Fruit fly (Drosophila melanogaster): ENCODE data around the gene CG6503.

The CG6503 gene

dm6 chr3R:26461226-26461805, 36.4 kb upstream of the CG6503 start, which contains the start of gene CG5455 (continued):
- TF ChIP-seq CG7372 (GFP tag; IDR thresholded peaks at IDR 0.05) = no peak
- peak; percentile 40 for TF ChIP-seq CG34224 (GFP tag; IDR thresholded peaks at IDR 0.05; ENCODE audit: partially characterized antibody)
- no peak for TF ChIP-seq CG33557 (GFP tag; optimal IDR thresholded peaks at IDR 0.05)
- no peak for TF ChIP-seq CG2202 (tag; optimal IDR thresholded peaks at IDR 0.05)
- TF ChIP-seq ssp (GFP tag; IDR thresholded peaks at IDR 0.05) = no peak
- peak; percentile 46 for TF ChIP-seq schlank (tag; optimal IDR thresholded peaks at IDR 0.05)
- TF ChIP-seq CG14860 (GFP tag; IDR thresholded peaks at IDR 0.05; ENCODE audit: partially characterized antibody) = no peak
- peak; percentile 58; the same call in 1 of the 2 replicates for TF ChIP-seq CG42726 (GFP tag; IDR thresholded peaks at IDR 0.05; ENCODE audit: partially characterized antibody)
- peak; percentile 100 for TF ChIP-seq CG3163 (GFP tag; optimal IDR thresholded peaks at IDR 0.05)
- TF ChIP-seq Bgb (GFP tag; IDR thresholded peaks at IDR 0.05; ENCODE audit: partially characterized antibody) = peak; percentile 76
- TF ChIP-seq Ets65A (GFP tag) = peak; percentile 60
- no peak for TF ChIP-seq gem (tag; optimal IDR thresholded peaks at IDR 0.05)
- TF ChIP-seq toy (GFP tag; IDR thresholded peaks at IDR 0.05) = peak; percentile 32; the same call in 1 of the 2 replicates
- TF ChIP-seq insv (GFP tag; optimal IDR thresholded peaks at IDR 0.05) = no peak
- TF ChIP-seq Dbx (GFP tag; IDR thresholded peaks at IDR 0.05) = peak; percentile 89
- peak; percentile 75 for TF ChIP-seq NFAT (GFP tag; IDR thresholded peaks at IDR 0.05)
- no peak for TF ChIP-seq CG10274 (GFP tag; optimal IDR thresholded peaks at IDR 0.05)
- TF ChIP-seq CG14014 (GFP tag; IDR thresholded peaks at IDR 0.05) = peak; percentile 66; the same call in 1 of the 2 replicates
- TF ChIP-seq Xbp1 (GFP tag; optimal IDR thresholded peaks at IDR 0.05) = no peak
- TF ChIP-seq Taf1 (GFP tag; IDR thresholded peaks at IDR 0.05) = peak; percentile 28; the same call in 1 of the 2 replicates
- peak; percentile 84 for TF ChIP-seq HmgZ (tag; optimal IDR thresholded peaks at IDR 0.05)
- TF ChIP-seq sob (GFP tag; IDR thresholded peaks at IDR 0.05) = peak; percentile 88
- no peak for TF ChIP-seq ewg (GFP tag; optimal IDR thresholded peaks at IDR 0.05)
- TF ChIP-seq CG3281 (GFP tag; optimal IDR thresholded peaks at IDR 0.05) = peak; percentile 75
- TF ChIP-seq dati (GFP tag; IDR thresholded peaks at IDR 0.05) = no peak
- no peak for TF ChIP-seq CG5245 (GFP tag; optimal IDR thresholded peaks at IDR 0.05)
- TF ChIP-seq btn (GFP tag; optimal IDR thresholded peaks at IDR 0.05) = no peak
- TF ChIP-seq NK7.1 (GFP tag; optimal IDR thresholded peaks at IDR 0.05) = no peak
- no peak for TF ChIP-seq tll (GFP tag; optimal IDR thresholded peaks at IDR 0.05)
- TF ChIP-seq CG3065 (GFP tag; optimal IDR thresholded peaks at IDR 0.05) = no peak
- no peak for TF ChIP-seq stwl (tag; optimal IDR thresholded peaks at IDR 0.05)
- TF ChIP-seq fd102C (GFP tag; optimal IDR thresholded peaks at IDR 0.05) = no peak
- peak; percentile 49; the same call in 1 of the 2 replicates for TF ChIP-seq amos (GFP tag; IDR thresholded peaks at IDR 0.05; ENCODE audit: partially characterized antibody)
- TF ChIP-seq CG3847 (GFP tag; IDR thresholded peaks at IDR 0.05) = no peak
- no peak for TF ChIP-seq psq (GFP tag; optimal IDR thresholded peaks at IDR 0.05)
- TF ChIP-seq pfk (GFP tag; optimal IDR thresholded peaks at IDR 0.05) = peak; percentile 41
- TF ChIP-seq CG15073 (GFP tag; optimal IDR thresholded peaks at IDR 0.05) = no peak
- no peak for TF ChIP-seq MESR4 (GFP tag; optimal IDR thresholded peaks at IDR 0.05)
- no peak for TF ChIP-seq ash1 (GFP tag; optimal IDR thresholded peaks at IDR 0.05)
- TF ChIP-seq CG17361 (GFP tag; IDR thresholded peaks at IDR 0.05) = no peak
- TF ChIP-seq Sin3A (optimal IDR thresholded peaks at IDR 0.05) = no peak
- no peak for TF ChIP-seq ken (GFP tag; IDR thresholded peaks at IDR 0.05)
- no peak for TF ChIP-seq h (optimal IDR thresholded peaks at IDR 0.05)
- no peak for TF ChIP-seq wor (GFP tag; IDR thresholded peaks at IDR 0.05)
- TF ChIP-seq inv (GFP tag; IDR thresholded peaks at IDR 0.05; ENCODE audit: partially characterized antibody) = peak; percentile 22; the same call in 1 of the 2 replicates
- TF ChIP-seq ttk (GFP tag; IDR thresholded peaks at IDR 0.05) = no peak
- TF ChIP-seq bowl (GFP tag; IDR thresholded peaks at IDR 0.05) = peak; percentile 85; the same call in 1 of the 2 replicates
- peak; percentile 11 for TF ChIP-seq CG5180 (GFP tag; optimal IDR thresholded peaks at IDR 0.05)
- TF ChIP-seq gsb (GFP tag; IDR thresholded peaks at IDR 0.05) = no peak
- no peak for TF ChIP-seq CG11560 (tag; IDR thresholded peaks at IDR 0.05)
- no peak for TF ChIP-seq CG10565 (GFP tag; optimal IDR thresholded peaks at IDR 0.05)
